Worm (Caenorhabditis elegans): ENCODE results near the gene frm-2.

ce11 chrIII:5953041-5953912 lies 28.6 kb downstream of the frm-2 start:
- TF ChIP-seq tra-4 (tag; optimal IDR thresholded peaks at IDR 0.05) (no peak), hnd-1 (tag; optimal IDR thresholded peaks at IDR 0.05) (no peak), ama-1 (optimal IDR thresholded peaks at IDR 0.05) (no peak), pes-1 (GFP tag; IDR thresholded peaks at IDR 0.05) (no peak), B0310.2 (tag; optimal IDR thresholded peaks at IDR 0.05) (no peak)
